Worm (Caenorhabditis elegans) whole organism, L4/young adult: ENCODE measurements around the gene T16D1.1.

Experiments
- W03F9.2 ChIP-seq: fragments of 150-350 bp; optimal IDR thresholded peaks from 2 replicates; lab custom pipeline; 2014; ENCODE audit warnings: missing biosample characterization, missing genetic modification characterization
- dao-5 ChIP-seq: sonication (generic microtip); optimal IDR thresholded peaks from 2 replicates; lab custom pipeline; 2016; ENCODE audit warnings: missing genotype, missing genetic modification characterization, moderate library complexity, missing compliant biosample characterization
- him-1 ChIP-seq: sonication (generic microtip); optimal IDR thresholded peaks from 2 replicates; lab custom pipeline; 2016; ENCODE audit warnings: missing genotype, missing genetic modification reagents, missing genetic modification characterization, missing compliant biosample characterization

Gene T16D1.1

DNA sequence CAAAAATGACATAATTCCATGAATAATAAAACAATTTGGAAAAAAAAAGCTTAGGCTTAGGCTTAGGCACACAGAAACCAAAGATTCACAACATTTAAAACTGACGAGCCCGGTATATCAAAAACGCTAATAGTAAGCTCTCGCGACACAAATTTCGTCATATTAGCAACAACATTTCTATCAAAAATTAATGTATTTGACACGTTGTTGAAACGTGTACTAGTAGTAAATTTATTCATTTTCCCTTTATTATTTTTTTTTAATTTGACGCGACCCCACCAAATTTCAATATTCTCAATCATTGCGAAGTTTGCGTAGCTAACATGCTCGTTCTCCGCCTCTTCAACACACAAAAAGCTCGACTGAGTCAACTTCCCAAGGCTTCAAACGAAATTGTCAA, 29.5 kb downstream of the T16D1.1 start, which contains the start of gene C34F11.2:
TSS of gene C34F11.2 (plus strand) at position 301 of the 400 bp plus-strand sequence.
- TF ChIP-seq W03F9.2 (no peak), dao-5 (tag; lab: Kevin White, UChicago) (no peak), him-1 (no peak)

DNA sequence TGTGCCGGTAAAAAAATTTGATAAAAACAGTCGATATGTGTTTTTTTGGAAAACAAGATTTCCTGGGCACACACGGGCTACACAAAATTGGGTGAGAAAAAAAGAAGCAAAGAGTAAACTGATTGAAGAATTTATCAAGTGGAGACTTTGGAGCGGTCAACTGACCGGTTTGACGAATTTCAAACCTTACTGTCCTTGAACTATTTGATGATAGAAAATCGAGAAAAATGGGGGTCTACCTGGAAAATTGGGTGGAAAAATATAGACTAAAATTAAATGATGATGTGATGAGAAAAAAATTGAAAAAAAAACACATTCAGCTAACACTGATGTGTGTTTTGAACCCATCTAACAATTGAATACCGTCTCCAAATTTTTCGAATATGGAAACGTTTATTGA, 30.6 kb downstream of the T16D1.1 start, which contains the start of gene C34F11.8:
TSS of gene C34F11.8 (minus strand) at position 135 of the 400 bp plus-strand sequence.
- TF ChIP-seq W03F9.2: no peak
- no peak for TF ChIP-seq him-1
- TF ChIP-seq dao-5 (tag; lab: Kevin White, UChicago): no peak

DNA sequence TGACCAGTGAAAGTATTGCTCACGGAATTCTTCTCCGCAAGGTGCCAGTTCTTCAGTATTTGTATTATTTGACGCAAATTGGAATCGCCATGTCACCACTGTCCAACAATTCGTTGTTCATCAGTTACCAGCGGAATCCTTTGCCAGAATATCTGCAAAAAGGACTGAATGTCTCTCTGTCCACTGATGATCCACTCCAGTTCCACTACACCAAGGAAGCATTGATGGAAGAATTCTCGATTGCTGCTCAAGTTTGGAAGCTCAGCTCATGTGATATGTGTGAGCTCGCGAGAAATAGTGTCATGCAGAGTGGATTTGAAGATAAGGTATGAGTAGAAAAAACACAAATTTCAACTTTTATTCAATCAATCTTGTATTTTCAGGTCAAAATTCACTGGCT, 32.3 kb downstream of the T16D1.1 start:
- no peak for TF ChIP-seq W03F9.2
- TF ChIP-seq him-1: no peak
- TF ChIP-seq dao-5 (tag; lab: Kevin White, UChicago): no peak

DNA sequence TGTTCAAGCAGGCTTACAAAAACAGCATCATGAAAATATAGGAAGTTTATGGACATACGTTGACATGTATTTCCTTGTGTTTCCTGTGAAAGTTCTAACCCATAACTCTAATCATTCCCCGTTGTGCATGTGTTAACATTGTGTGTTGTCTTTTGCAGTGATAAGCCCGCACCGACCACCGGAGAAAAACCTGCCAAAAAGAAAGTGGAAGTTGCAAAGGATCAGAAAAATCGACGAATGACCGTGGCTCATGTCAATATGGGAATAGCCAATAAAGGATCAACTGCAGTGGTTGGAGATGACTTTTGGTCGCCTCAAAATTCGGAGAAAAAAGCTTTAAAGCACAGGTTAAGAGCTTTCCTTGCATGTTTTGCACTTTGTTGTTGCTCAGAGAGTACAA, 36.2 kb downstream of the T16D1.1 start:
- no peak for TF ChIP-seq dao-5 (tag; lab: Kevin White, UChicago)
- TF ChIP-seq W03F9.2: no peak
- TF ChIP-seq him-1: no peak

DNA sequence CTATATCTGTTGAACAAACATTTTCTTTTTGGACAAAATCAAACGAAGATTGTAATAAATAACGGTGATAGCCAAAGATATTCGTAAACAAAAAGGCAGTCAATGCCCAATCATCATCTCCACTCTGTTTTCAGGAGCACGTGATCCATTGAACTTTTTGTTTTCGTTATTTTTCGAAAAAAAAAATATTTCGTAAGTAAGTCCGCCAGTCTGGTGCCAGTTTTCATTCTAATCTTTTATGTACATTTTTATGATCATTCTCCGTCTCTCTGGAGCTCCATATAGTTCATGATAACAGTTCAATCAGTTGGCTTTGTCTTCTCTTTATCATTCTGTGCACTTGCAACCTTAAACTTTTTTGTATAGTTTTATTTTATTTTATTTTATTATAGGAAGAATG, 38.5 kb downstream of the T16D1.1 start, which contains the start of gene ampd-1:
TSS of gene ampd-1 (plus strand) at position 393 of the 400 bp plus-strand sequence.
- TF ChIP-seq W03F9.2 (no peak), him-1 (no peak), dao-5 (tag; lab: Kevin White, UChicago) (no peak)

- TF ChIP-seq dao-5 (tag; lab: Kevin White, UChicago): no peak
- TF ChIP-seq him-1: no peak
- no peak for TF ChIP-seq W03F9.2
These were observed 39.4 kb downstream of the T16D1.1 start for ce11 chrII:5201922-5202562.

DNA sequence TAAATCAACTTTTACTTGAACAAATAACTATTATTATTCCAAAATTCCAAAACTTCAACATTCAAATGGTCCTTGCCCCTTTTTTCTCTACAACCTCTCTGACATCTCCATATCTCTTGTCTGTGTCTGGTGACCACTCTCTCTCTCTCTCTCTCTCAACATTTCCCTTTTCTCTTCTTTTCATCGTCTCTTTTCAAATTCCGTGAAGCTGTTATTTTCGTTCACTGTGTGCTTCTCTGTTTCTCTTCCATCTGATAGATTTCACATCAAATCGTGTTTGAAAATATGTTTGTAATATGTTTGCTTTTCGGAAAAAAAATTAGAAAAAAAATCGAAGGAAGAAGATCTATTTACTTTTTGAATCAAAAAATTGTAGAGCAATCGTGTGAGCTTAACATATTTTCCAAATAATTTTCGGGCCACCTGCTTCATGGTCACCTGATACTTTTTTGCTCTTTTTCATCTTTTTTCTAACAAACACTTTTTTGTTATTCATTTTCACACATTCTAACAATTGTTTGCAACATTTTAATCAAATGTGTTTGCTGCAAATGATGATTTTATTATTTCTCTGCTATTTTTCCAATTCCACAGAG, 40.4 kb downstream of the T16D1.1 start:
- no peak for TF ChIP-seq dao-5 (tag; lab: Kevin White, UChicago)
- TF ChIP-seq W03F9.2: no peak
- TF ChIP-seq him-1: no peak

- TF ChIP-seq dao-5 (tag; lab: Kevin White, UChicago) (no peak), him-1 (no peak)
These were observed 42.0 kb downstream of the T16D1.1 start, which contains the start of gene msp-50 for ce11 chrII:5199497-5199896. Gene msp-50 (plus strand): TSS chrII:5199797.

DNA sequence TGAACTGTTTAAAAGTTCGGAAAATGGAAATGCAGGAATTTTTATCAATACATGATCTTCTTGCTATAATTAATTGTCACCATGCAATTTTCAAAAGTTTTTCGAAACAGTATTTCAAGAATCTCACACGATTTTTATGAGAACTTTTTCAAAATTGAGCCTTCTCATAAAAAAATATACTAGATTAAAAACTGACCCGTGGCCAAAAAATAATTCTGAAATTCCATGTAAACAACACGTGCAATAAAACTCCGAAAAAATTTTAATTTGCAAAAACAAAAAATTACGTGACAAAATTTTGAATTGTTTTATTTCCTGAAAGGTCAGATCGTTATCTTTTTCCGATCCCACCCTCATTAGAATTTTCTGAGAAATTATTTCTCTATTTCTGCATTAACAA, 46.0 kb downstream of the T16D1.1 start, which contains the start of gene C34F11.5:
TSS of gene C34F11.5 (plus strand) at position 301 of the 400 bp plus-strand sequence.
- TF ChIP-seq W03F9.2: no peak
- TF ChIP-seq him-1: no peak
- no peak for TF ChIP-seq dao-5 (tag; lab: Kevin White, UChicago)

- TF ChIP-seq dao-5 (tag; lab: Kevin White, UChicago) (no peak), W03F9.2 (no peak), him-1 (no peak)
These were observed 47.4 kb downstream of the T16D1.1 start, which contains the start of gene msp-49 for ce11 chrII:5194066-5194465. Gene msp-49 (plus strand): TSS chrII:5194366.

- TF ChIP-seq dao-5 (tag; lab: Kevin White, UChicago): no peak
- no peak for TF ChIP-seq him-1
- TF ChIP-seq W03F9.2: no peak
These were observed 49.7 kb downstream of the T16D1.1 start for ce11 chrII:5191766-5192165.
